Worm (Caenorhabditis elegans) whole organism, midembryonic: ENCODE data around the gene lpl-1.

Experiments used
- T22C8.4 ChIP-seq: fragments of 200-800 bp; sonication (Bioruptor generic); IDR thresholded peaks from 2 replicates; pipeline ENCODE4 v1.3.6; 2022; ENCODE audit warnings: missing genetic modification characterization, missing compliant biosample characterization
- cog-1 ChIP-seq: sonication (generic microtip); optimal IDR thresholded peaks from 2 replicates; lab custom pipeline; 2016; ENCODE audit warnings: missing genetic modification characterization, missing compliant biosample characterization
- flt-1 ChIP-seq: fragments of 200-800 bp; sonication (Bioruptor generic); IDR thresholded peaks from 2 replicates; pipeline ENCODE4 v1.3.6; 2022; ENCODE audit warnings: missing genetic modification characterization, missing compliant biosample characterization
- klf-2 ChIP-seq: fragments of 200-800 bp; sonication (Bioruptor generic); conservative IDR thresholded peaks from 2 replicates; pipeline ENCODE4 v1.3.6; 2022; ENCODE audit warnings: missing genetic modification reagents, missing genetic modification characterization, missing compliant biosample characterization
- med-1 ChIP-seq: sonication (generic microtip); optimal IDR thresholded peaks from 2 replicates; lab custom pipeline; 2017; ENCODE audit warnings: missing genetic modification characterization, mild to moderate bottlenecking, missing compliant biosample characterization, antibody characterized with exemption, missing genetic modification reagents; ENCODE audit not compliant: insufficient read depth
- ref-1 ChIP-seq: fragments of 200-800 bp; sonication (Bioruptor generic); conservative IDR thresholded peaks from 2 replicates; pipeline ENCODE4 v1.3.6; 2022; ENCODE audit warnings: missing genetic modification reagents, missing genetic modification characterization, missing compliant biosample characterization
- tab-1 ChIP-seq: fragments of 200-800 bp; sonication (Bioruptor generic); IDR thresholded peaks from 2 replicates; pipeline ENCODE4 v1.3.6; 2022; ENCODE audit warnings: missing genetic modification characterization, missing compliant biosample characterization
- ztf-23 ChIP-seq: fragments of 200-800 bp; sonication (Bioruptor generic); IDR thresholded peaks from 2 replicates; pipeline ENCODE4 v1.3.6; 2022; ENCODE audit warnings: missing genetic modification reagents, missing genetic modification characterization, missing compliant biosample characterization
- ztf-29 ChIP-seq: fragments of 200-800 bp; sonication (Bioruptor generic); IDR thresholded peaks from 2 replicates; pipeline ENCODE4 v1.3.6; 2022; ENCODE audit warnings: missing genetic modification reagents, missing genetic modification characterization, missing compliant biosample characterization

lpl-1 gene

ce11 chrIV:9093932-9094331, at the start of gene lpl-1:
Gene lpl-1 (minus strand): TSS chrIV:9094032.
- TF ChIP-seq ztf-29 (GFP tag; lab: Robert Waterston, UW) = no peak
- TF ChIP-seq ztf-23 (GFP tag; lab: Robert Waterston, UW) = no peak

DNA sequence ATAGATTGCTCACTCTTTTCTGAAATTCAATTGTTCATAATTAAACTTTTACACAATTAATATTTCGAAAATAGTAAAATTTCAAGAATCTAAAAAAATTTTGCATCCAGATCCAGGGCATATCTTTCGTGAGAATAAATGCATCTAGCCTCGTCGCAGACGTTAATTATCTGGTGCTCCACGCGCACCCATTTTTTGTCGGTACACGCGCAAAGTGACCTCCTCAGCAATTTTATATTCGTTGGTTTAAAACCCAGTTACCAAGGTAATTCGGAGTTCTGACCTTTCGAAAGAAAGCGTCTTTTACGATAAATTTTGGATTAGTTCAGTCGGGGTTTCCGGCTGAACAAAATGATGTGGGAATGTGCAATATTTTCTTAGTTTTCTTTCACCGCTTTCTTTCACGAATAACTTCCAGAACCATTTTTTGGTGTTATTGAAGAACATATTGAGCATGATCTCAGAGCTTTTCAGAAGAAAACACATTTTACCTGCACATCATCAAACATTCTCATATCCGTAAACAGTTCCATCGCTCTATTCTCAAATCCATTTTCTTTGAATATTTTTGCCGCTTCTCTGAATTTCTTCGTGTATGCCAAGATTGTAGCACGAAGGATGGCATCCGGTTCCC, 46.5 kb upstream of the lpl-1 start:
- TF ChIP-seq ztf-23 (GFP tag; lab: Robert Waterston, UW) (no peak), tab-1 (no peak), klf-2 (GFP tag; lab: Robert Waterston, UW) (no peak), ztf-29 (GFP tag; lab: Robert Waterston, UW) (no peak), T22C8.4 (no peak), flt-1 (no peak), ref-1 (GFP tag; lab: Robert Waterston, UW) (no peak), med-1 (GFP tag; lab: Kevin White, UChicago) (no peak), cog-1 (tag; lab: Kevin White, UChicago) (no peak)

DNA sequence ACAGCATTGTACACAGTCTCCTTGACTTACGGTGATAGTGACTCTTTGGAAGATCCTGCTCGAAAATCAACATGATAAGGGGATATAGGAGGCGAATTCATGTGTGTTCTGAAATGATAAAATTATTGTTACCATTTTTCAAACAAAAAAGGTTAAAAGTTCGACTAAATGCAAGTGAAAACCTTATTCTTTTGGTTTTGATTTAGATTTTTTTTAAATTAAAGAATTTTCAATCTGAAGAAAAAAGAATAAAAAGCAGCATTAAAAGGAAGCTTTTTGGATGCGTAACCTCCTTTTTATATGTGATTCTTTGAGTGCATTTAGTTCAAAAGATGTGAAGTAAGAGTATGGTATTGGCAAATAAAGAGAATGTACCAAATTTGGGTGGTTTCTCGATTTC, 41.5 kb upstream of the lpl-1 start, which contains the start of gene delm-1:
Gene delm-1 (minus strand): TSS at position 101 of the 400 bp plus-strand sequence.
- TF ChIP-seq cog-1 (tag; lab: Kevin White, UChicago) = no peak
- no peak for TF ChIP-seq ztf-23 (GFP tag; lab: Robert Waterston, UW)
- no peak for TF ChIP-seq ref-1 (GFP tag; lab: Robert Waterston, UW)
- no peak for TF ChIP-seq tab-1
- TF ChIP-seq med-1 (GFP tag; lab: Kevin White, UChicago) = no peak
- no peak for TF ChIP-seq ztf-29 (GFP tag; lab: Robert Waterston, UW)
- no peak for TF ChIP-seq T22C8.4
- no peak for TF ChIP-seq flt-1
- TF ChIP-seq klf-2 (GFP tag; lab: Robert Waterston, UW) = no peak

ce11 chrIV:9130605-9131004, 36.8 kb upstream of the lpl-1 start:
- TF ChIP-seq ztf-23 (GFP tag; lab: Robert Waterston, UW) (no peak), med-1 (GFP tag; lab: Kevin White, UChicago) (no peak), T22C8.4 (no peak), cog-1 (tag; lab: Kevin White, UChicago) (no peak), flt-1 (no peak), ztf-29 (GFP tag; lab: Robert Waterston, UW) (no peak), ref-1 (GFP tag; lab: Robert Waterston, UW) (no peak), tab-1 (no peak), klf-2 (GFP tag; lab: Robert Waterston, UW) (no peak)

DNA sequence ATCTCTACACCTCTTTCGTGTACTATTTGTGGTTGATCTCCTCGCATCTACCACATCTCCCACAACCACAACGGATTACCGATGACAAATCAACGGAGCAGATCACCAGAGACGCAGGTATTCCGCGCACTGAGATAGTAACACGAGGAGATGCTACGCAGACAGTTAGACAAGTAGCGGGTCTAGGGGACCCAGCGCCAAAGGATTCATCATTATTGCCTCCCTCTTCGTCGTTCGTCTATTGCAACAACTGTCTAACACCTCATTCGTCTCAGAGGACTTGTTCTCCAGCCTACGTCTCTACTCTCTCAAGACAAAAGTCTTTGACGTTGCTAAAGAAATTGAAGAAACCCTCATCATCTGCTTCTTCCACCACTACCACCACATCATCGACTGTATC, 27.7 kb upstream of the lpl-1 start:
- TF ChIP-seq tab-1 = no peak
- no peak for TF ChIP-seq flt-1
- no peak for TF ChIP-seq ref-1 (GFP tag; lab: Robert Waterston, UW)
- no peak for TF ChIP-seq cog-1 (tag; lab: Kevin White, UChicago)
- TF ChIP-seq T22C8.4 = no peak
- TF ChIP-seq med-1 (GFP tag; lab: Kevin White, UChicago) = no peak
- TF ChIP-seq ztf-29 (GFP tag; lab: Robert Waterston, UW) = no peak
- no peak for TF ChIP-seq klf-2 (GFP tag; lab: Robert Waterston, UW)
- TF ChIP-seq ztf-23 (GFP tag; lab: Robert Waterston, UW) = no peak

- TF ChIP-seq cog-1 (tag; lab: Kevin White, UChicago) (no peak), med-1 (GFP tag; lab: Kevin White, UChicago) (no peak), T22C8.4 (no peak), ref-1 (GFP tag; lab: Robert Waterston, UW) (no peak), flt-1 (no peak), tab-1 (no peak), ztf-29 (GFP tag; lab: Robert Waterston, UW) (no peak), ztf-23 (GFP tag; lab: Robert Waterston, UW) (no peak), klf-2 (GFP tag; lab: Robert Waterston, UW) (no peak)
These were observed 26.4 kb upstream of the lpl-1 start for ce11 chrIV:9120220-9120619.

DNA sequence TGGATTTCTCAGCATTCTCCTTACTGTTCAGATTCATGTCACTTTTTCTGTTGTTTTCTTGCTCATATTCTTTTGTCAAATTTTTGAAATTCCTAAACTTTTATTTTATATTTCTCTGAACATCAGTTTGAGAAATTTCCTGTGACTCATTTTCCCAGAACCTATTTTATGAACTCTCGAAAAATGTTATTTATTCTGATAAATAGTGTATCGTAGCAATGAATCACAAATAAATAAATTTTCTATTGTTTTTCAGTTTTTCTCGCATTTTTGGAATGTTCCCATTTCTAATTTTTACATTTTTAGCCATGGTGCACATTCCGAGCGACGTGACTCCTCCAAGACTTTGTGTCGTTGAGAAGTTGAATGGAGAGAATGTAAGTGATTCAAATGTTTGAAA, 25.0 kb upstream of the lpl-1 start, which contains the start of gene nrfl-1:
Gene nrfl-1 (plus strand): TSS at position 301 of the 400 bp plus-strand sequence.
- TF ChIP-seq klf-2 (GFP tag; lab: Robert Waterston, UW) (no peak), cog-1 (tag; lab: Kevin White, UChicago) (no peak), ref-1 (GFP tag; lab: Robert Waterston, UW) (no peak), ztf-23 (GFP tag; lab: Robert Waterston, UW) (no peak), ztf-29 (GFP tag; lab: Robert Waterston, UW) (no peak), T22C8.4 (no peak), flt-1 (no peak)

DNA sequence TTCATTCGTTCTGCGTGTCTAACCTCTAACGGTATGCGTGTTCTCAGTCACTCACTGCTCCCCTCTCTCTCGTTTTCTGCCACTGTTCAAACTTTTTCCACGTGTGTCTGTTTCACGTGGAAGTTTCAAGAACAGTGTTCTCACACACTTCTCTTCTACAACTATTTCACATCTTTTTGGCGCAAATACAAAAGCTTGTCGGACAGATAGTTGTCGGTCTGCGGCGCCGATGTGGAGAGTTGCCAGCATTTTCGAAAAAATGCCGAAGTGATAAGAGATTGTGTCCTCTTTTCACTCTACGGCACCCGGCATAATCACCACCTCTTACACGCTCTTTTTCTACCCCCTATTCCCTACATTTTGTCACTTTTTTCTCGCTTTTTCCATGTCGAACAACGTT, 24.5 kb upstream of the lpl-1 start:
- TF ChIP-seq ref-1 (GFP tag; lab: Robert Waterston, UW) = no peak
- no peak for TF ChIP-seq klf-2 (GFP tag; lab: Robert Waterston, UW)
- no peak for TF ChIP-seq tab-1
- no peak for TF ChIP-seq flt-1
- no peak for TF ChIP-seq ztf-29 (GFP tag; lab: Robert Waterston, UW)
- no peak for TF ChIP-seq med-1 (GFP tag; lab: Kevin White, UChicago)
- TF ChIP-seq ztf-23 (GFP tag; lab: Robert Waterston, UW) = no peak
- TF ChIP-seq T22C8.4 = no peak
- no peak for TF ChIP-seq cog-1 (tag; lab: Kevin White, UChicago)

- TF ChIP-seq T22C8.4 (no peak), med-1 (GFP tag; lab: Kevin White, UChicago) (no peak), ref-1 (GFP tag; lab: Robert Waterston, UW) (no peak), ztf-29 (GFP tag; lab: Robert Waterston, UW) (no peak), ztf-23 (GFP tag; lab: Robert Waterston, UW) (no peak), flt-1 (no peak)
These were observed 23.9 kb upstream of the lpl-1 start for ce11 chrIV:9117700-9118099.

DNA sequence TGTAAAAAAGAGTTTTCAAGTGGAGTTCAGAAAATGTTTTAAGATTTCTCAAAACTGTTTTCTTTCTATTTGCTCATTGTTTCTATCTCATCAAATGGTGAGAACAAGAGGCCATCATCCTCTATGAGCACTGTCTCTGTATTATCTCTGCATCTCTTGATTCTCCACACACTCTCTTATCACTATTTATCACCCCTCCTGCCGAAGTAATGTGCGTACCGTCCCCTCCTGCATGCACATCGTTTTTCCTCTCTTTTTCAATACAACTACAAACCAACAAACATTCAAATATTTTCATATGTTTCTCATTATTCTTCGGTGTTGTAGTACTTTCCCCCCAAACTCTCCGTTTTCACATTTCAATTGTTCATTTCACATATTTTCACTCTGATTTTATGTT, 22.6 kb upstream of the lpl-1 start:
- TF ChIP-seq ztf-29 (GFP tag; lab: Robert Waterston, UW) = no peak
